Worm (Caenorhabditis elegans) whole organism, dauer: ENCODE results near the gene sod-4.

Experiments
- unc-62 ChIP-seq: sonication (generic microtip); optimal IDR thresholded peaks from 2 replicates; lab custom pipeline; 2017; ENCODE audit warnings: missing biosample characterization, missing genetic modification reagents, missing genetic modification characterization

The sod-4 gene

DNA sequence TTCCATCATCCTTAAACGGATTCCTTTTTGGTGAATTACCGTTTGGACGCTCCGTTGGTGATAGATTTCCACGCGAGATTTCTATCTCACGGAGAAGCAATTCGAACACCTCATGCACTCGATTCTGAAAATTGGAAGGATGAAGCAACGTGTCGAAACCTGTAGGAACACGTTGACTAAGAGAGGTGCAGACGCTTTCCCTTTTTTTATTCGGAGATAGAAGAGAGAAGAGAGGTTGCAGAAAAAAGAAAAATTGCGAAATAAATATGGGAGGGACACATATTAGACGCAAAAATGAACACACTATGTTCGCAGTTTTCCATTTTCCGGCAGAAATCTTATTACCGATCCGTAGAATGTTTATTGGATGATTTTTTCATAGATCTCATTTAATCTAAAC, 45.4 kb downstream of the sod-4 start:
- no peak for TF ChIP-seq unc-62 (GFP tag; lab: Kevin White, UChicago)

DNA sequence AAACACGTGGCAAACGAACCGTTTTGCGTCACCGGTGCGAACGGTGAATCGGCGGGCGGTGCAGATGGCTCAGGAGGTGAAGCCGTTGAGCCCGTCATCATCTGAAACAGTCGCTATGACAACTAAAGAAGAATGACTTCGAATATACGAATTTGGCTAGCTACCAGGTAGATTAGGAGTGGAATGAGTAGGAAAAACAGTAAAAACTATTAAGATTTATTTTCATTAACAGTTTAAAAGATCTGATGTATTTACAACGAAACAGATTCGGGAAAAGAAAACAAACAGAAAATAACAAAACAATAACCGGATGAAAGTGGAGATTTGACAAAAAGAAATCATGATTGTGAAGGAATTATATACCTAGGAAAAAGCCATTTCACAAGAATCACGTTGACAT, 46.2 kb downstream of the sod-4 start, which contains the start of gene F54C8.7:
F54C8.7 (minus strand) TSS at position 101 of the 400 bp plus-strand sequence.
- no peak for TF ChIP-seq unc-62 (GFP tag; lab: Kevin White, UChicago)

- no peak for TF ChIP-seq unc-62 (GFP tag; lab: Kevin White, UChicago)
Measured at ce11 chrIII:9450933-9451332, 49.2 kb downstream of the sod-4 start.

ce11 chrIII:9449831-9450230, 50.3 kb downstream of the sod-4 start, which contains the start of gene F54C8.6:
Gene F54C8.6, minus strand, starts transcription at chrIII:9449931.
- no peak for TF ChIP-seq unc-62 (GFP tag; lab: Kevin White, UChicago)
